Worm (Caenorhabditis elegans) whole organism, young adult: ENCODE measurements around the gene tag-321.
A peak's percentile ranks its signal among the peaks of the same experiment; 100 is the strongest.

Source experiments
- B0035.1 ChIP-seq: sonication (generic microtip); optimal IDR thresholded peaks from 2 replicates; lab custom pipeline; 2016; ENCODE audit warnings: missing genetic modification characterization, mild to moderate bottlenecking, missing compliant biosample characterization, missing genotype, missing genetic modification reagents
- B0336.3 ChIP-seq: fragments of 200-800 bp; sonication (Bioruptor generic); IDR thresholded peaks from 2 replicates; pipeline ENCODE4 v1.3.6; 2022; ENCODE audit warnings: missing genetic modification characterization, missing compliant biosample characterization
- C06A6.2 ChIP-seq: fragments of 200-800 bp; sonication (Bioruptor generic); conservative IDR thresholded peaks from 2 replicates; pipeline ENCODE4 v1.3.6; 2022; ENCODE audit warnings: missing genetic modification characterization, missing compliant biosample characterization
- C17E4.6 ChIP-seq: fragments of 200-800 bp; sonication (Bioruptor generic); IDR thresholded peaks from 2 replicates; pipeline ENCODE4 v1.3.6; 2022; ENCODE audit warnings: missing genetic modification reagents, missing genetic modification characterization, missing compliant biosample characterization
- D2030.7 ChIP-seq: fragments of 200-800 bp; sonication (Bioruptor generic); IDR thresholded peaks from 2 replicates; pipeline ENCODE4 v1.3.6; 2022; ENCODE audit warnings: missing genetic modification reagents, missing genetic modification characterization, missing compliant biosample characterization
- F10E7.11 ChIP-seq: sonication (generic microtip); optimal IDR thresholded peaks from 2 replicates; lab custom pipeline; 2017; ENCODE audit warnings: mild to moderate bottlenecking, missing genetic modification characterization, moderate library complexity, missing compliant biosample characterization
- F23B12.7 ChIP-seq: sonication (generic microtip); optimal IDR thresholded peaks from 2 replicates; lab custom pipeline; 2017; ENCODE audit warnings: missing genetic modification characterization, mild to moderate bottlenecking, missing compliant biosample characterization, antibody characterized with exemption, moderate library complexity; ENCODE audit not compliant: insufficient read depth
- F52B5.7 ChIP-seq: sonication (generic microtip); optimal IDR thresholded peaks from 2 replicates; lab custom pipeline; 2016; ENCODE audit warnings: mild to moderate bottlenecking, missing genetic modification characterization, missing compliant biosample characterization
- F57C9.4 ChIP-seq: sonication (generic microtip); optimal IDR thresholded peaks from 2 replicates; lab custom pipeline; 2017; ENCODE audit warnings: mild to moderate bottlenecking, missing genetic modification characterization, missing compliant biosample characterization
- T07F8.4 ChIP-seq: sonication (generic microtip); optimal IDR thresholded peaks from 2 replicates; lab custom pipeline; 2016; ENCODE audit warnings: mild to moderate bottlenecking, missing genetic modification characterization, moderate library complexity, missing compliant biosample characterization
- T26A5.8 ChIP-seq: sonication (generic microtip); optimal IDR thresholded peaks from 2 replicates; lab custom pipeline; 2016; ENCODE audit warnings: missing genetic modification characterization, missing compliant biosample characterization
- Y56A3A.18 ChIP-seq: fragments of 200-800 bp; sonication (Bioruptor generic); IDR thresholded peaks from 2 replicates; pipeline ENCODE4 v1.3.6; 2022; ENCODE audit warnings: missing genetic modification reagents, missing genetic modification characterization, missing compliant biosample characterization
- Y95B8A.8 ChIP-seq: fragments of 200-800 bp; sonication (Bioruptor generic); IDR thresholded peaks from 2 replicates; pipeline ENCODE4 v1.3.6; 2022; ENCODE audit warnings: missing genetic modification reagents, missing genetic modification characterization, missing compliant biosample characterization
- ZK185.1 ChIP-seq: sonication (generic microtip); optimal IDR thresholded peaks from 2 replicates; lab custom pipeline; 2016; ENCODE audit warnings: mild to moderate bottlenecking, missing genetic modification characterization, missing compliant biosample characterization; ENCODE audit not compliant: poor library complexity, severe bottlenecking
- aptf-3 ChIP-seq: fragments of 200-800 bp; sonication (Bioruptor generic); IDR thresholded peaks from 2 replicates; pipeline ENCODE4 v1.3.6; 2022; ENCODE audit warnings: missing genetic modification characterization, missing compliant biosample characterization
- attf-5 ChIP-seq: fragments of 200-800 bp; sonication (Bioruptor generic); optimal IDR thresholded peaks from 2 replicates; lab custom pipeline; 2018; ENCODE audit warnings: mild to moderate bottlenecking, missing genetic modification characterization, missing compliant biosample characterization
- cebp-1 ChIP-seq, 2 experiments: fragments of 200-800 bp in 1 of 2; sonication (Bioruptor generic) in 1 of 2; sonication (generic microtip) in 1 of 2; IDR thresholded peaks in 1 of 2; optimal IDR thresholded peaks in 1 of 2; 2 replicates each; pipeline versions ENCODE4 v1.3.6 to Lab custom; 2017 to 2022; ENCODE audit warnings: missing compliant biosample characterization in 2 of 2, missing genetic modification characterization in 2 of 2, mild to moderate bottlenecking in 1 of 2, missing genetic modification reagents in 1 of 2, moderate library complexity in 1 of 2
- ceh-100 ChIP-seq: fragments of 200-800 bp; sonication (Bioruptor generic); IDR thresholded peaks from 2 replicates; pipeline ENCODE4 v1.3.6; 2022; ENCODE audit warnings: missing genetic modification reagents, missing genetic modification characterization, missing compliant biosample characterization
- ceh-58 ChIP-seq: fragments of 200-800 bp; sonication (Bioruptor generic); IDR thresholded peaks from 2 replicates; pipeline ENCODE4 v1.3.6; 2022; ENCODE audit warnings: missing genetic modification characterization, missing compliant biosample characterization
- ceh-79 ChIP-seq: sonication (generic microtip); optimal IDR thresholded peaks from 2 replicates; lab custom pipeline; 2017; ENCODE audit warnings: mild to moderate bottlenecking, missing genetic modification characterization, missing compliant biosample characterization
- ceh-91 ChIP-seq: fragments of 200-800 bp; sonication (Bioruptor generic); IDR thresholded peaks from 2 replicates; pipeline ENCODE4 v1.3.6; 2022; ENCODE audit warnings: missing genetic modification reagents, missing genetic modification characterization, missing compliant biosample characterization
- dpl-1 ChIP-seq: fragments of 150-350 bp; optimal IDR thresholded peaks from 2 replicates; lab custom pipeline; 2014; ENCODE audit warnings: missing biosample characterization, missing genetic modification reagents, missing genetic modification characterization
- egl-44 ChIP-seq: fragments of 200-800 bp; sonication (Bioruptor generic); IDR thresholded peaks from 2 replicates; pipeline ENCODE4 v1.3.6; 2022; ENCODE audit warnings: missing genetic modification reagents, missing genetic modification characterization, missing compliant biosample characterization
- fkh-3 ChIP-seq: sonication (generic microtip); optimal IDR thresholded peaks from 2 replicates; lab custom pipeline; 2016; ENCODE audit warnings: mild to moderate bottlenecking, missing genetic modification characterization, missing compliant biosample characterization
- hlh-12 ChIP-seq: sonication (generic microtip); optimal IDR thresholded peaks from 2 replicates; lab custom pipeline; 2016; ENCODE audit warnings: missing genetic modification characterization, missing compliant biosample characterization
- hmg-1.2 ChIP-seq: fragments of 200-800 bp; sonication (Bioruptor generic); IDR thresholded peaks from 2 replicates; pipeline ENCODE4 v1.3.6; 2022; ENCODE audit warnings: missing genetic modification reagents, missing genetic modification characterization, missing compliant biosample characterization
- hmg-20 ChIP-seq: fragments of 200-800 bp; sonication (Bioruptor generic); IDR thresholded peaks from 2 replicates; pipeline ENCODE4 v1.3.6; 2022; ENCODE audit warnings: missing genetic modification reagents, missing genetic modification characterization, missing compliant biosample characterization
- hrde-1 ChIP-seq: sonication (generic microtip); optimal IDR thresholded peaks from 2 replicates; lab custom pipeline; 2016; ENCODE audit warnings: missing genetic modification characterization, mild to moderate bottlenecking, missing compliant biosample characterization, moderate library complexity, missing genotype, missing genetic modification reagents, borderline replicate concordance
- hsf-1 ChIP-seq: fragments of 200-800 bp; sonication (Bioruptor generic); IDR thresholded peaks from 2 replicates; pipeline ENCODE4 v1.3.6; 2022; ENCODE audit warnings: missing genetic modification reagents, missing genetic modification characterization, missing compliant biosample characterization
- let-607 ChIP-seq, 2 experiments: fragments of 200-800 bp in 1 of 2; sonication (Bioruptor generic) in 1 of 2; sonication (generic microtip) in 1 of 2; optimal IDR thresholded peaks; 2 replicates each; lab custom pipeline; 2016 to 2018; ENCODE audit warnings: mild to moderate bottlenecking in 2 of 2, missing compliant biosample characterization in 2 of 2, missing genetic modification characterization in 2 of 2, moderate library complexity in 2 of 2, missing genotype in 1 of 2
- lin-40 ChIP-seq: sonication (generic microtip); optimal IDR thresholded peaks from 2 replicates; lab custom pipeline; 2016; ENCODE audit warnings: missing genetic modification characterization, mild to moderate bottlenecking, missing compliant biosample characterization, missing genotype, missing genetic modification reagents
- madf-3 ChIP-seq: fragments of 200-800 bp; sonication (Bioruptor generic); IDR thresholded peaks from 2 replicates; pipeline ENCODE4 v1.3.6; 2022; ENCODE audit warnings: missing genetic modification reagents, missing genetic modification characterization, missing compliant biosample characterization
- madf-6 ChIP-seq: fragments of 200-800 bp; sonication (Bioruptor generic); IDR thresholded peaks from 2 replicates; pipeline ENCODE4 v1.3.6; 2022; ENCODE audit warnings: missing genetic modification reagents, missing genetic modification characterization, missing compliant biosample characterization
- nfya-2 ChIP-seq: fragments of 200-800 bp; sonication (Bioruptor generic); IDR thresholded peaks from 2 replicates; pipeline ENCODE4 v1.3.6; 2022; ENCODE audit warnings: missing genetic modification reagents, missing genetic modification characterization, missing compliant biosample characterization
- nfyb-1 ChIP-seq: fragments of 200-800 bp; sonication (Bioruptor generic); IDR thresholded peaks from 2 replicates; pipeline ENCODE4 v1.3.6; 2022; ENCODE audit warnings: missing genetic modification reagents, missing genetic modification characterization, missing compliant biosample characterization
- pbrm-1 ChIP-seq: fragments of 200-800 bp; sonication (Bioruptor generic); IDR thresholded peaks from 2 replicates; pipeline ENCODE4 v1.3.6; 2022; ENCODE audit warnings: missing genetic modification reagents, missing genetic modification characterization, missing compliant biosample characterization
- sdz-38 ChIP-seq: sonication (generic microtip); optimal IDR thresholded peaks from 2 replicates; lab custom pipeline; 2016; ENCODE audit warnings: missing genotype, missing genetic modification characterization, missing compliant biosample characterization
- sea-2 ChIP-seq: fragments of 200-800 bp; sonication (Bioruptor generic); IDR thresholded peaks from 2 replicates; pipeline ENCODE4 v1.3.6; 2022; ENCODE audit warnings: missing genetic modification characterization, missing compliant biosample characterization
- snpc-1.1 ChIP-seq: sonication (generic microtip); optimal IDR thresholded peaks from 2 replicates; lab custom pipeline; 2017; ENCODE audit warnings: missing genetic modification characterization, mild to moderate bottlenecking, missing compliant biosample characterization, antibody characterized with exemption, moderate library complexity, missing genotype, missing genetic modification reagents; ENCODE audit not compliant: insufficient read depth
- snpc-4 ChIP-seq, 5 experiments: fragments of 150-350 bp in 1 of 5; sonication (generic microtip) in 4 of 5; optimal IDR thresholded peaks; 2 replicates each; lab custom pipeline; 2014 to 2018; ENCODE audit warnings: missing genetic modification characterization in 5 of 5, missing biosample characterization in 3 of 5, antibody characterized with exemption in 2 of 5, mild to moderate bottlenecking in 2 of 5, missing compliant biosample characterization in 2 of 5, missing genotype in 2 of 5, moderate library complexity in 2 of 5, missing genetic modification reagents in 1 of 5
- tbp1 ChIP-seq: fragments of 200-800 bp; sonication (Bioruptor generic); optimal IDR thresholded peaks from 2 replicates; lab custom pipeline; 2018; ENCODE audit warnings: mild to moderate bottlenecking, missing genetic modification characterization, missing compliant biosample characterization
- unc-130 ChIP-seq: sonication (generic microtip); optimal IDR thresholded peaks from 2 replicates; lab custom pipeline; 2016; ENCODE audit warnings: missing genetic modification reagents, missing genetic modification characterization, missing compliant biosample characterization
- zfh-2 ChIP-seq: fragments of 200-800 bp; sonication (Bioruptor generic); conservative IDR thresholded peaks from 2 replicates; pipeline ENCODE4 v1.3.6; 2022; ENCODE audit warnings: missing genetic modification reagents, missing genetic modification characterization, missing compliant biosample characterization
- ztf-18 ChIP-seq: sonication (generic microtip); optimal IDR thresholded peaks from 2 replicates; lab custom pipeline; 2016; ENCODE audit warnings: missing genotype, mild to moderate bottlenecking, missing genetic modification characterization, missing compliant biosample characterization

Gene tag-321

DNA sequence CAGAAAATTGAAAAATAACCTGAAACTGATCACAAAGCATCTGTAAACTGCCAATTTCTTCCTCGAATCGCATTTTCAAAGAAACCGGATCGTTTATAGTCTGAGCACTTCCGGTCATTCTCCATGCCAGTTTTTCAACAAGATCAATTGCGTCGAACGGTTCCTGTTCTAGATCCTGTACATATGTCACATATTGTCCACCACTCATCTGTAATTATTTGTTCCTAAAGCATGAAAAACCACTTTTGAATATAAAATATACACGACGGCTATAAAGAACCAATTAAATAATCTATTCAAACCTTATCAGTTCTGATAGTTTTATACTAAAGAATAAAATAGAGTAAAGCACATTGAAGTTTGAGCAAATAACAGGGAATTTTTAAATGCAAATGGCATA, 1.4 kb downstream of the tag-321 start, which contains the start of gene sec-10 (continued):
- TF ChIP-seq B0035.1 (tag; lab: Kevin White, UChicago) (no peak), snpc-1.1 (tag; lab: Kevin White, UChicago) (no peak), sdz-38 (tag; lab: Kevin White, UChicago) (no peak), ceh-91 (GFP tag; lab: Robert Waterston, UW) (no peak), nfya-2 (GFP tag; lab: Robert Waterston, UW) (no peak), ceh-79 (no peak), fkh-3 (no peak), hlh-12 (tag; lab: Kevin White, UChicago) (no peak), B0336.3 (peak; percentile 72; the same call in 1 of the 2 replicates), nfyb-1 (GFP tag; lab: Robert Waterston, UW) (no peak), hmg-20 (GFP tag; lab: Robert Waterston, UW) (no peak), tbp1 (GFP tag; lab: Kevin White, UChicago) (peak; percentile 19), unc-130 (GFP tag; lab: Kevin White, UChicago) (no peak), snpc-4 (GFP tag; optimal IDR thresholded peaks at IDR 0.05; lab: Kevin White, UChicago) (no peak), snpc-4 (tag; optimal IDR thresholded peaks at IDR 0.05; lab: Kevin White, UChicago) (no peak), T07F8.4 (no peak), D2030.7 (GFP tag; lab: Robert Waterston, UW) (no peak), ceh-100 (GFP tag; lab: Robert Waterston, UW) (no peak), aptf-3 (GFP tag; lab: Robert Waterston, UW) (no peak), madf-6 (GFP tag; lab: Robert Waterston, UW) (peak; percentile 16; the same call in 1 of the 2 replicates), let-607 (tag; optimal IDR thresholded peaks at IDR 0.05; lab: Kevin White, UChicago) (no peak), Y56A3A.18 (GFP tag; lab: Robert Waterston, UW) (no peak), ZK185.1 (tag; lab: Kevin White, UChicago) (peak; percentile 20), madf-3 (GFP tag; lab: Robert Waterston, UW) (0 out of 2 replicates have a peak, but pooled peaks have one; percentile 40), pbrm-1 (GFP tag; lab: Robert Waterston, UW) (0 out of 2 replicates have a peak, but pooled peaks have one; percentile 35)

DNA sequence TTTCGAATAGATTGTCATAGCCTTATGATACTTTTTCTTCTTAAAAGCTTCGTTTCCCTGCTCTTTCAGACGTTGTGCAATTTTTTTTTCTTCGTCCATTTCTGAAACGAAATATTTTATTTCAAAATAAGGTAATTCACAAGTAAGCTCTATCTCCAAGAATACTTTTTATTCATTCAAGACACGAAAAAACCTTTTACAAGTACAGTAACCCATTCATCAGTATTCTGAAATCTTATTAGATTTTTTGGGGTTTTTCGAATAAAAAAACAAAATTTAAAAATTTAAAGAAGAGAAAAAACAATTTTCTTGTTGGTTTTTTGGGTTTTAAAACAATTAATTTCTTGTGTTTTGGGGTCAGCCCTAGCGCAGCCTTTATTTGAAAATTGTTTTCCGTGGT, 4.8 kb downstream of the tag-321 start, which contains the start of gene rpap-3:
Gene rpap-3 (minus strand): TSS at position 101 of the 400 bp plus-strand sequence.
- no peak for TF ChIP-seq cebp-1 (GFP tag; IDR thresholded peaks at IDR 0.05; lab: Robert Waterston, UW)
- peak; percentile 8 for TF ChIP-seq cebp-1 (tag; optimal IDR thresholded peaks at IDR 0.05; lab: Kevin White, UChicago)
- TF ChIP-seq C17E4.6 (GFP tag; lab: Robert Waterston, UW), result no peak
- TF ChIP-seq madf-6 (GFP tag; lab: Robert Waterston, UW), result peak; percentile 30; the same call in 1 of the 2 replicates
- TF ChIP-seq T26A5.8 (tag; lab: Kevin White, UChicago), result no peak
- TF ChIP-seq hrde-1, result peak; percentile 8
- TF ChIP-seq sea-2 (GFP tag; lab: Robert Waterston, UW), result no peak
- no peak for TF ChIP-seq F10E7.11 (tag; lab: Kevin White, UChicago)
- no peak for TF ChIP-seq egl-44 (GFP tag; lab: Robert Waterston, UW)
- no peak for TF ChIP-seq sdz-38 (tag; lab: Kevin White, UChicago)

DNA sequence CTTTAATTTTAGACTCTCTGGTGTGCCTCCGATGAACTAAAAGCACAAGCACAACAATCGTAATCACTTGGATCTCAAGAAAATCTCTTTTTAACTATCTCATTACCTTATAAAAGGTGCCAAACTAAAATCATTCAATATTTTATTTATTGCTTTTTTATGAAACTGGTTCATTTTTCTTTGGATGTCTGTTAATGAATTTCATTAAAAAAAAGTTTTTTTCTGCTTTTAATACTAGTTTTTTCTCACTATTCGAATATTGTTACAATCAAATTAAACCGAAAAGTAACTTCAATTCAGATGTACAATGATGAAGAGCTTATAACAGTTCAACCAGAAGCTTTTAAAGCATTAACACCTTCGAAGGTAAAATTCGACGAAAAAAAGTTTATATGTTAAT, 7.9 kb downstream of the tag-321 start, which contains the start of gene swd-2.1:
Gene swd-2.1 (plus strand): TSS at position 301 of the 400 bp plus-strand sequence.
- TF ChIP-seq ztf-18 (tag; lab: Kevin White, UChicago), result no peak
- no peak for TF ChIP-seq hmg-1.2 (GFP tag; lab: Robert Waterston, UW)
- no peak for TF ChIP-seq nfya-2 (GFP tag; lab: Robert Waterston, UW)
- no peak for TF ChIP-seq B0336.3
- TF ChIP-seq F23B12.7 (tag; lab: Kevin White, UChicago), result no peak
- TF ChIP-seq lin-40, result no peak
- TF ChIP-seq ceh-58, result no peak
- TF ChIP-seq sea-2 (GFP tag; lab: Robert Waterston, UW), result no peak
- no peak for TF ChIP-seq hsf-1 (GFP tag; lab: Robert Waterston, UW)
- TF ChIP-seq F57C9.4 (tag; lab: Kevin White, UChicago), result no peak
- no peak for TF ChIP-seq C06A6.2 (GFP tag; lab: Robert Waterston, UW)
- no peak for TF ChIP-seq madf-3 (GFP tag; lab: Robert Waterston, UW)
- TF ChIP-seq F52B5.7 (tag; lab: Kevin White, UChicago), result no peak
- TF ChIP-seq dpl-1 (GFP tag; lab: Kevin White, UChicago), result no peak
- TF ChIP-seq zfh-2 (GFP tag; lab: Robert Waterston, UW), result no peak
- TF ChIP-seq Y95B8A.8 (GFP tag; lab: Robert Waterston, UW), result no peak
- no peak for TF ChIP-seq attf-5 (GFP tag; lab: Kevin White, UChicago)
